Fruit fly (Drosophila melanogaster) whole organism, embryonic: Measurements from ENCODE around the gene LpR2.

Experiments used
- Atf3 ChIP-seq: fragments of 200-800 bp; sonication (Bioruptor generic); optimal IDR thresholded peaks from 3 replicates; lab custom pipeline; 2016; ENCODE audit warnings: missing biosample characterization, missing genetic modification characterization
- Awh ChIP-seq: fragments of 200-800 bp; sonication (Bioruptor generic); IDR thresholded peaks from 2 replicates; pipeline ENCODE4, ENCODE4 v1.3.6; 2022; ENCODE audit warnings: missing biosample characterization, missing genetic modification characterization
- CG10543 ChIP-seq: fragments of 200-800 bp; sonication (Bioruptor generic); optimal IDR thresholded peaks from 3 replicates; lab custom pipeline; 2017; ENCODE audit warnings: missing biosample characterization, mild to moderate bottlenecking, missing genetic modification characterization, moderate library complexity
- CG11247 ChIP-seq: fragments of 200-800 bp; sonication (Bioruptor generic); IDR thresholded peaks from 2 replicates; pipeline ENCODE4 v1.3.6; 2022; ENCODE audit warnings: missing biosample characterization, missing genetic modification characterization
- CG11456 ChIP-seq: fragments of 200-800 bp; sonication (Bioruptor generic); IDR thresholded peaks from 3 replicates; pipeline ENCODE4 v1.3.6; 2022; ENCODE audit warnings: missing biosample characterization, missing genetic modification characterization
- CG11696 ChIP-seq: fragments of 200-800 bp; sonication (Bioruptor generic); IDR thresholded peaks from 2 replicates; pipeline ENCODE4 v1.3.6; 2022; ENCODE audit warnings: missing biosample characterization, missing genetic modification characterization
- CG12104 ChIP-seq: fragments of 200-800 bp; sonication (Bioruptor generic); optimal IDR thresholded peaks from 3 replicates; lab custom pipeline; 2016; ENCODE audit warnings: missing biosample characterization, missing genetic modification characterization
- CG12155 ChIP-seq: fragments of 200-800 bp; sonication (Bioruptor generic); optimal IDR thresholded peaks from 3 replicates; lab custom pipeline; 2016; ENCODE audit warnings: missing biosample characterization, missing genetic modification characterization
- CG14667 ChIP-seq: fragments of 200-800 bp; sonication (Bioruptor generic); IDR thresholded peaks from 2 replicates; pipeline ENCODE4 v1.3.6; 2022; ENCODE audit warnings: missing biosample characterization, missing genetic modification characterization
- CG14710 ChIP-seq: fragments of 200-800 bp; sonication (Bioruptor generic); optimal IDR thresholded peaks from 3 replicates; lab custom pipeline; 2019; ENCODE audit warnings: missing biosample characterization, mild to moderate bottlenecking, missing genetic modification characterization, moderate library complexity
- CG14860 ChIP-seq: fragments of 200-800 bp; sonication (Bioruptor generic); IDR thresholded peaks from 3 replicates; pipeline ENCODE4 v1.3.6; 2022; ENCODE audit warnings: missing biosample characterization, missing genetic modification characterization; ENCODE audit not compliant: partially characterized antibody
- CG17829 ChIP-seq: fragments of 200-800 bp; optimal IDR thresholded peaks from 2 replicates; lab custom pipeline; 2019; ENCODE audit warnings: missing biosample characterization, mild to moderate bottlenecking, missing genetic modification characterization, moderate library complexity
- CG18476 ChIP-seq: fragments of 200-800 bp; sonication (Bioruptor generic); optimal IDR thresholded peaks from 2 replicates; lab custom pipeline; 2016; ENCODE audit warnings: missing biosample characterization, mild to moderate bottlenecking, missing genetic modification characterization
- CG32772 ChIP-seq: fragments of 200-800 bp; sonication (Bioruptor generic); IDR thresholded peaks from 2 replicates; pipeline ENCODE4 v1.3.6; 2022; ENCODE audit warnings: missing biosample characterization, missing genetic modification characterization
- CG3407 ChIP-seq: fragments of 200-800 bp; sonication (Bioruptor generic); optimal IDR thresholded peaks from 2 replicates; lab custom pipeline; 2018; ENCODE audit warnings: missing biosample characterization, mild to moderate bottlenecking, missing genetic modification characterization
- CG4617 ChIP-seq: fragments of 200-800 bp; sonication (Bioruptor generic); optimal IDR thresholded peaks from 3 replicates; lab custom pipeline; 2016; ENCODE audit warnings: missing biosample characterization, missing genetic modification characterization, borderline replicate concordance
- CG6854 ChIP-seq: fragments of 200-800 bp; sonication (Bioruptor generic); optimal IDR thresholded peaks from 3 replicates; lab custom pipeline; 2017; ENCODE audit warnings: missing biosample characterization, mild to moderate bottlenecking, missing genetic modification characterization
- Dek ChIP-seq: fragments of 200-800 bp; sonication (Bioruptor generic); optimal IDR thresholded peaks from 3 replicates; lab custom pipeline; 2019; ENCODE audit warnings: missing biosample characterization, mild to moderate bottlenecking, missing genetic modification characterization, moderate library complexity
- Fer3 ChIP-seq: fragments of 200-800 bp; sonication (Bioruptor generic); optimal IDR thresholded peaks from 2 replicates; lab custom pipeline; 2018; ENCODE audit warnings: missing biosample characterization, mild to moderate bottlenecking, missing genetic modification characterization, moderate library complexity
- Hand ChIP-seq: fragments of 200-800 bp; sonication (Bioruptor generic); optimal IDR thresholded peaks from 2 replicates; lab custom pipeline; 2017; ENCODE audit warnings: mild to moderate bottlenecking, missing biosample characterization, missing genetic modification reagents, missing genetic modification characterization
- Hr51 ChIP-seq, 2 experiments: fragments of 200-800 bp; sonication (Bioruptor generic); optimal IDR thresholded peaks; 2 replicates in 1 of 2; 3 replicates in 1 of 2; lab custom pipeline; 2016 to 2018; ENCODE audit warnings: missing biosample characterization in 2 of 2, missing genetic modification characterization in 2 of 2, mild to moderate bottlenecking in 1 of 2, moderate library complexity in 1 of 2
- Hsf ChIP-seq: fragments of 200-800 bp; sonication (Bioruptor generic); optimal IDR thresholded peaks from 3 replicates; lab custom pipeline; 2016; ENCODE audit warnings: missing biosample characterization, missing genetic modification characterization
- MTF-1 ChIP-seq: fragments of 200-800 bp; sonication (Bioruptor generic); optimal IDR thresholded peaks from 2 replicates; lab custom pipeline; 2018; ENCODE audit warnings: missing biosample characterization, mild to moderate bottlenecking, missing genetic modification characterization, borderline replicate concordance
- Optix ChIP-seq: fragments of 200-800 bp; sonication (Bioruptor generic); IDR thresholded peaks from 3 replicates; pipeline ENCODE4 v1.3.6; 2022; ENCODE audit warnings: missing biosample characterization, missing genetic modification characterization
- PHDP ChIP-seq: fragments of 200-800 bp; sonication (Bioruptor generic); optimal IDR thresholded peaks from 3 replicates; lab custom pipeline; 2018; ENCODE audit warnings: missing biosample characterization, mild to moderate bottlenecking, missing genetic modification characterization, moderate library complexity
- Sox102F ChIP-seq: fragments of 200-800 bp; sonication (Bioruptor generic); optimal IDR thresholded peaks from 2 replicates; lab custom pipeline; 2018; ENCODE audit warnings: missing biosample characterization, mild to moderate bottlenecking, missing genetic modification characterization, moderate library complexity
- Xrp1 ChIP-seq: fragments of 200-800 bp; sonication (Bioruptor generic); IDR thresholded peaks from 2 replicates; pipeline ENCODE4 v1.3.6; 2022; ENCODE audit warnings: missing biosample characterization, missing genetic modification characterization
- YL-1 ChIP-seq: fragments of 200-800 bp; sonication (Bioruptor generic); optimal IDR thresholded peaks from 3 replicates; lab custom pipeline; 2017; ENCODE audit warnings: missing biosample characterization, mild to moderate bottlenecking, missing genetic modification characterization
- al ChIP-seq: fragments of 200-800 bp; sonication (Bioruptor generic); IDR thresholded peaks from 2 replicates; pipeline ENCODE4 v1.3.6; 2022; ENCODE audit warnings: missing biosample characterization, missing genetic modification characterization
- ap ChIP-seq: fragments of 200-800 bp; sonication (Bioruptor generic); IDR thresholded peaks from 2 replicates; pipeline ENCODE4 v1.3.6; 2022; ENCODE audit warnings: missing biosample characterization, missing genetic modification characterization
- bcd ChIP-seq: fragments of 200-800 bp; sonication (Bioruptor generic); optimal IDR thresholded peaks from 2 replicates; lab custom pipeline; 2017; ENCODE audit warnings: missing biosample characterization, mild to moderate bottlenecking, missing genetic modification characterization
- br ChIP-seq: fragments of >200 bp; optimal IDR thresholded peaks from 2 replicates; lab custom pipeline; 2017
- bsh ChIP-seq, 2 experiments: fragments of 200-800 bp; sonication (Bioruptor generic); optimal IDR thresholded peaks; 2 replicates each; lab custom pipeline; 2017 to 2018; ENCODE audit warnings: mild to moderate bottlenecking in 2 of 2, missing biosample characterization in 2 of 2, missing genetic modification characterization in 2 of 2, moderate library complexity in 1 of 2
- cg ChIP-seq: fragments of 200-800 bp; sonication (Bioruptor generic); optimal IDR thresholded peaks from 3 replicates; lab custom pipeline; 2019; ENCODE audit warnings: missing biosample characterization, mild to moderate bottlenecking, missing genetic modification characterization, moderate library complexity
- chm ChIP-seq: fragments of 200-800 bp; sonication (Bioruptor generic); IDR thresholded peaks from 2 replicates; pipeline ENCODE4 v1.3.6; 2022; ENCODE audit warnings: missing biosample characterization, missing genetic modification characterization
- crp ChIP-seq, 2 experiments: fragments of 200-800 bp; sonication (Bioruptor generic); optimal IDR thresholded peaks; 2 replicates in 1 of 2; 3 replicates in 1 of 2; lab custom pipeline; 2017; ENCODE audit warnings: missing biosample characterization in 2 of 2, missing genetic modification characterization in 2 of 2, mild to moderate bottlenecking in 1 of 2, moderate library complexity in 1 of 2
- dmrt99B ChIP-seq: fragments of 200-800 bp; sonication (Bioruptor generic); optimal IDR thresholded peaks from 2 replicates; lab custom pipeline; 2018; ENCODE audit warnings: missing biosample characterization, mild to moderate bottlenecking, missing genetic modification characterization, moderate library complexity
- esg ChIP-seq: fragments of 200-800 bp; sonication (Bioruptor generic); conservative IDR thresholded peaks from 2 replicates; pipeline ENCODE4 v1.3.6; 2022; ENCODE audit warnings: missing biosample characterization, missing genetic modification characterization
- ewg ChIP-seq: fragments of 200-800 bp; sonication (Bioruptor generic); optimal IDR thresholded peaks from 3 replicates; lab custom pipeline; 2017; ENCODE audit warnings: mild to moderate bottlenecking, missing biosample characterization, missing genetic modification reagents, missing genetic modification characterization
- exex ChIP-seq: fragments of 200-800 bp; sonication (Bioruptor generic); optimal IDR thresholded peaks from 4 replicates; lab custom pipeline; 2018; ENCODE audit warnings: missing biosample characterization, mild to moderate bottlenecking, missing genetic modification characterization, moderate library complexity
- gsb ChIP-seq: fragments of 200-800 bp; sonication (Bioruptor generic); IDR thresholded peaks from 2 replicates; pipeline ENCODE4 v1.3.6; 2022; ENCODE audit warnings: missing biosample characterization, missing genetic modification characterization
- inv ChIP-seq: fragments of 200-800 bp; sonication (Bioruptor generic); IDR thresholded peaks from 2 replicates; pipeline ENCODE4 v1.3.6; 2022; ENCODE audit warnings: missing biosample characterization, missing genetic modification characterization; ENCODE audit not compliant: partially characterized antibody
- jigr1 ChIP-seq: fragments of 200-800 bp; sonication (Bioruptor generic); IDR thresholded peaks from 3 replicates; pipeline ENCODE4 v1.3.6; 2022; ENCODE audit warnings: missing biosample characterization, missing genetic modification characterization
- kni ChIP-seq: fragments of 200-800 bp; sonication (Bioruptor generic); optimal IDR thresholded peaks from 3 replicates; lab custom pipeline; 2017; ENCODE audit warnings: mild to moderate bottlenecking, missing biosample characterization, missing genetic modification reagents, missing genetic modification characterization
- knrl ChIP-seq: fragments of 200-800 bp; sonication (Bioruptor generic); IDR thresholded peaks from 3 replicates; pipeline ENCODE4 v1.3.6; 2022; ENCODE audit warnings: missing biosample characterization, missing genetic modification characterization; ENCODE audit not compliant: partially characterized antibody
- pan ChIP-seq, 4 experiments: fragments of >200 bp in 3 of 4; fragments of 200-800 bp in 1 of 4; sonication (Bioruptor generic) in 1 of 4; optimal IDR thresholded peaks in 3 of 4; IDR thresholded peaks in 1 of 4; 2 replicates each; pipeline versions ENCODE4 v1.3.6 to Lab custom; 2017 to 2022; ENCODE audit warnings: missing biosample characterization in 2 of 4, missing genetic modification characterization in 2 of 4, mixed read lengths in 1 of 4
- wek ChIP-seq: fragments of 200-800 bp; sonication (Bioruptor generic); optimal IDR thresholded peaks from 3 replicates; lab custom pipeline; 2018; ENCODE audit warnings: missing biosample characterization, mild to moderate bottlenecking, missing genetic modification characterization, moderate library complexity
- zf30C ChIP-seq: fragments of 200-800 bp; sonication (Bioruptor generic); optimal IDR thresholded peaks from 3 replicates; lab custom pipeline; 2018; ENCODE audit warnings: missing biosample characterization, mild to moderate bottlenecking, missing genetic modification characterization
- zfh1 ChIP-seq: fragments of 200-800 bp; sonication (Bioruptor generic); IDR thresholded peaks from 3 replicates; pipeline ENCODE4 v1.3.6; 2022; ENCODE audit warnings: missing biosample characterization, missing genetic modification characterization

LpR2 gene

dm6 chr3R:25680528-25680927 is 59.7 kb downstream of the LpR2 start, which contains the start of the genes CG4743 and Idh3g (continued):
- TF ChIP-seq CG12155 (GFP tag; lab: Kevin White, UChicago) = peak; percentile 95
- peak; percentile 94 for TF ChIP-seq CG11247
- peak; percentile 92 for TF ChIP-seq CG18476 (GFP tag; lab: Kevin White, UChicago)
- TF ChIP-seq YL-1 (GFP tag; lab: Kevin White, UChicago) = peak; percentile 97
- peak; percentile 91 for TF ChIP-seq CG14667
- peak; percentile 90 for TF ChIP-seq jigr1 (GFP tag; lab: Robert Waterston, UW)
- TF ChIP-seq ewg (GFP tag; lab: Kevin White, UChicago) = peak; percentile 92
- peak; percentile 98 for TF ChIP-seq Fer3 (tag; lab: Kevin White, UChicago)
- peak; percentile 93 for TF ChIP-seq CG3407 (GFP tag; lab: Kevin White, UChicago)
- TF ChIP-seq br (lab: Kevin White, UChicago) = no peak
- peak; percentile 98 for TF ChIP-seq CG10543 (GFP tag; lab: Kevin White, UChicago)
- no peak for TF ChIP-seq cg (GFP tag; lab: Kevin White, UChicago)
- peak; percentile 98 for TF ChIP-seq Sox102F
- no peak for TF ChIP-seq CG14860 (GFP tag; lab: Robert Waterston, UW)
- TF ChIP-seq chm (GFP tag; lab: Robert Waterston, UW) = peak; percentile 96
- peak; percentile 98 for TF ChIP-seq Xrp1 (GFP tag; lab: Robert Waterston, UW)
- peak; percentile 88 to 98 for TF ChIP-seq crp (GFP tag; optimal IDR thresholded peaks at IDR 0.05; lab: Kevin White, UChicago)
- TF ChIP-seq ap (GFP tag; lab: Robert Waterston, UW) = peak; percentile 96
- peak; percentile 99 for TF ChIP-seq CG17829 (tag; lab: Kevin White, UChicago)
- peak; percentile 95 for TF ChIP-seq Dek (tag; lab: Kevin White, UChicago)
- peak; percentile 97 for TF ChIP-seq dmrt99B (tag; lab: Kevin White, UChicago)
- peak; percentile 96 for TF ChIP-seq bcd (GFP tag; lab: Kevin White, UChicago)
- peak; percentile 62 for TF ChIP-seq Atf3
- TF ChIP-seq CG14710 (tag; lab: Kevin White, UChicago) = peak; percentile 98
- TF ChIP-seq MTF-1 (GFP tag; lab: Kevin White, UChicago) = peak; percentile 91
- TF ChIP-seq Optix (GFP tag; lab: Robert Waterston, UW) = peak; percentile 80
- TF ChIP-seq knrl (GFP tag; lab: Robert Waterston, UW) = no peak
- no peak for TF ChIP-seq pan (optimal IDR thresholded peaks at IDR 0.05; lab: Kevin White, UChicago)
- peak in 1 of 2 experiments; percentile 98 for TF ChIP-seq pan (GFP tag; optimal IDR thresholded peaks at IDR 0.05 in 1 of 2, IDR thresholded peaks at IDR 0.05 in 1 of 2)
- TF ChIP-seq Awh (GFP tag; lab: Robert Waterston, UW) = peak; percentile 96
- peak; percentile 84 to 98 for TF ChIP-seq Hr51 (GFP tag; optimal IDR thresholded peaks at IDR 0.05; lab: Kevin White, UChicago)
- TF ChIP-seq zfh1 = peak; percentile 96
- peak; percentile 99 for TF ChIP-seq PHDP (tag; lab: Kevin White, UChicago)
- peak; percentile 95 for TF ChIP-seq CG6854 (GFP tag; lab: Kevin White, UChicago)
- peak; percentile 92 for TF ChIP-seq CG32772 (GFP tag; lab: Robert Waterston, UW)
- peak; percentile 89 for TF ChIP-seq kni (GFP tag; lab: Kevin White, UChicago)
- TF ChIP-seq esg (GFP tag; lab: Robert Waterston, UW) = peak; percentile 95
- peak; percentile 92 for TF ChIP-seq al (GFP tag; lab: Robert Waterston, UW)
- peak; percentile 87 for TF ChIP-seq exex
- TF ChIP-seq CG11456 (GFP tag; lab: Robert Waterston, UW) = peak; percentile 88
- TF ChIP-seq gsb (GFP tag; lab: Robert Waterston, UW) = peak; percentile 85
- TF ChIP-seq Hand = peak; percentile 95
- peak; percentile 72 to 99 for TF ChIP-seq bsh (GFP tag; optimal IDR thresholded peaks at IDR 0.05; lab: Kevin White, UChicago)
- TF ChIP-seq CG12104 (GFP tag; lab: Kevin White, UChicago) = peak; percentile 95
- no peak for TF ChIP-seq inv (GFP tag; lab: Robert Waterston, UW)
- peak; percentile 23 for TF ChIP-seq zf30C (GFP tag; lab: Kevin White, UChicago)
- TF ChIP-seq wek (GFP tag; lab: Kevin White, UChicago) = peak; percentile 81
- peak; percentile 92 for TF ChIP-seq Hsf (GFP tag; lab: Kevin White, UChicago)
- TF ChIP-seq CG4617 = peak; percentile 96
- peak; percentile 89 for TF ChIP-seq CG11696
